Fruit fly (Drosophila melanogaster): ENCODE results near the gene mRRF1.

- no peak for TF ChIP-seq CrebA (GFP tag; optimal IDR thresholded peaks at IDR 0.05; ENCODE audit: borderline replicate concordance)
- no peak for TF ChIP-seq Sp1 (GFP tag; optimal IDR thresholded peaks at IDR 0.05)
- TF ChIP-seq br (GFP tag; optimal IDR thresholded peaks at IDR 0.05), result no peak
- TF ChIP-seq N (GFP tag; optimal IDR thresholded peaks at IDR 0.05), result no peak
- TF ChIP-seq psq (GFP tag; optimal IDR thresholded peaks at IDR 0.05), result no peak
- no peak for TF ChIP-seq lola (GFP tag; optimal IDR thresholded peaks at IDR 0.05)
- TF ChIP-seq h (GFP tag; optimal IDR thresholded peaks at IDR 0.05), result no peak
- no peak for TF ChIP-seq fru (GFP tag; optimal IDR thresholded peaks at IDR 0.05)
- no peak for TF ChIP-seq Mio (GFP tag; optimal IDR thresholded peaks at IDR 0.05)
- no peak for TF ChIP-seq sage (GFP tag; optimal IDR thresholded peaks at IDR 0.05)
- no peak for TF ChIP-seq GATAd (GFP tag; optimal IDR thresholded peaks at IDR 0.05)
- no peak for TF ChIP-seq usp (GFP tag; optimal IDR thresholded peaks at IDR 0.05)
- TF ChIP-seq pan (optimal IDR thresholded peaks at IDR 0.05), result no peak
Measured at dm6 chr3L:9345157-9345556, 19.0 kb upstream of the mRRF1 start.

Measured in whole organism, wandering third instar larva.